Worm (Caenorhabditis elegans) whole organism, late embryonic: Measurements from ENCODE around the gene sec-6.

ENCODE experiments used
- K09A11.1 ChIP-seq: sonication (generic microtip); optimal IDR thresholded peaks from 2 replicates; lab custom pipeline; 2017; ENCODE audit warnings: antibody characterized with exemption, mild to moderate bottlenecking, missing genetic modification characterization, missing compliant biosample characterization; ENCODE audit not compliant: insufficient read depth
- T23F11.4 ChIP-seq: fragments of 200-800 bp; sonication (Bioruptor generic); optimal IDR thresholded peaks from 2 replicates; lab custom pipeline; 2018; ENCODE audit warnings: mild to moderate bottlenecking, missing genetic modification characterization, missing compliant biosample characterization
- Y22D7AL.16 ChIP-seq: sonication (generic microtip); optimal IDR thresholded peaks from 2 replicates; lab custom pipeline; 2016; ENCODE audit warnings: missing genetic modification characterization, missing compliant biosample characterization
- ahr-1 ChIP-seq: sonication (generic microtip); optimal IDR thresholded peaks from 2 replicates; lab custom pipeline; 2016; ENCODE audit warnings: missing genetic modification characterization, missing compliant biosample characterization
- ama-1 ChIP-seq: fragments of 150-350 bp; optimal IDR thresholded peaks from 2 replicates; lab custom pipeline; 2014
- ceh-14 ChIP-seq: sonication (generic microtip); optimal IDR thresholded peaks from 2 replicates; lab custom pipeline; 2016; ENCODE audit warnings: missing genotype, missing genetic modification characterization, missing compliant biosample characterization
- ceh-18 ChIP-seq: sonication (generic microtip); optimal IDR thresholded peaks from 2 replicates; lab custom pipeline; 2016; ENCODE audit warnings: missing genetic modification characterization, missing compliant biosample characterization
- ceh-19 ChIP-seq: fragments of 200-800 bp; sonication (Bioruptor generic); optimal IDR thresholded peaks from 2 replicates; lab custom pipeline; 2018; ENCODE audit warnings: mild to moderate bottlenecking, missing genetic modification characterization, missing compliant biosample characterization
- ceh-2 ChIP-seq: sonication (generic microtip); optimal IDR thresholded peaks from 2 replicates; lab custom pipeline; 2016; ENCODE audit warnings: missing genotype, missing genetic modification characterization, missing compliant biosample characterization
- ceh-24 ChIP-seq: sonication (generic microtip); optimal IDR thresholded peaks from 2 replicates; lab custom pipeline; 2016; ENCODE audit warnings: mild to moderate bottlenecking, missing genetic modification characterization, missing compliant biosample characterization
- ceh-30 ChIP-seq: fragments of 150-350 bp; optimal IDR thresholded peaks from 2 replicates; lab custom pipeline; 2014; ENCODE audit warnings: missing biosample characterization, missing genetic modification characterization
- ceh-31 ChIP-seq: sonication (generic microtip); optimal IDR thresholded peaks from 2 replicates; lab custom pipeline; 2016; ENCODE audit warnings: missing genetic modification characterization, missing compliant biosample characterization
- ceh-34 ChIP-seq: sonication (generic microtip); optimal IDR thresholded peaks from 2 replicates; lab custom pipeline; 2016; ENCODE audit warnings: mild to moderate bottlenecking, missing genetic modification characterization, missing compliant biosample characterization
- ceh-45 ChIP-seq: fragments of 200-800 bp; sonication (Bioruptor generic); IDR thresholded peaks from 2 replicates; pipeline ENCODE4 v1.3.6; 2022; ENCODE audit warnings: missing genetic modification reagents, missing genetic modification characterization, missing compliant biosample characterization
- ceh-9 ChIP-seq: sonication (generic microtip); optimal IDR thresholded peaks from 2 replicates; lab custom pipeline; 2016; ENCODE audit warnings: mild to moderate bottlenecking, missing genetic modification characterization, inconsistent platforms, missing compliant biosample characterization
- dmd-4 ChIP-seq: sonication (generic microtip); optimal IDR thresholded peaks from 2 replicates; lab custom pipeline; 2016; ENCODE audit warnings: borderline replicate concordance, missing genetic modification characterization, missing compliant biosample characterization
- dve-1 ChIP-seq: sonication (generic microtip); optimal IDR thresholded peaks from 2 replicates; lab custom pipeline; 2017; ENCODE audit warnings: antibody characterized with exemption, mild to moderate bottlenecking, missing genetic modification characterization, missing compliant biosample characterization
- elt-2 ChIP-seq: sonication (generic microtip); optimal IDR thresholded peaks from 2 replicates; lab custom pipeline; 2016; ENCODE audit warnings: missing genetic modification reagents, missing genetic modification characterization, missing compliant biosample characterization
- fkh-10 ChIP-seq: fragments of 150-350 bp; optimal IDR thresholded peaks from 2 replicates; lab custom pipeline; 2014; ENCODE audit warnings: missing biosample characterization, missing genetic modification reagents, missing genetic modification characterization
- gmeb-2 ChIP-seq: sonication (generic microtip); optimal IDR thresholded peaks from 2 replicates; lab custom pipeline; 2016; ENCODE audit warnings: missing genetic modification characterization, inconsistent platforms, missing compliant biosample characterization
- hlh-13 ChIP-seq: fragments of 200-800 bp; sonication (Bioruptor generic); optimal IDR thresholded peaks from 2 replicates; lab custom pipeline; 2018; ENCODE audit warnings: mild to moderate bottlenecking, missing genetic modification characterization, missing compliant biosample characterization
- hlh-15 ChIP-seq: sonication (generic microtip); optimal IDR thresholded peaks from 2 replicates; lab custom pipeline; 2016; ENCODE audit warnings: missing genetic modification characterization, missing compliant biosample characterization
- hlh-30 ChIP-seq: sonication (generic microtip); optimal IDR thresholded peaks from 2 replicates; lab custom pipeline; 2017; ENCODE audit warnings: antibody characterized with exemption, missing genetic modification characterization, missing compliant biosample characterization; ENCODE audit not compliant: insufficient read depth
- hlh-6 ChIP-seq: sonication (generic microtip); optimal IDR thresholded peaks from 2 replicates; lab custom pipeline; 2016; ENCODE audit warnings: missing genotype, missing genetic modification characterization, missing compliant biosample characterization
- hlh-8 ChIP-seq: sonication (generic microtip); optimal IDR thresholded peaks from 2 replicates; lab custom pipeline; 2016; ENCODE audit warnings: missing genotype, missing genetic modification characterization, missing compliant biosample characterization
- lin-11 ChIP-seq: fragments of 200-800 bp; sonication (Bioruptor generic); optimal IDR thresholded peaks from 2 replicates; lab custom pipeline; 2018; ENCODE audit warnings: mild to moderate bottlenecking, missing genetic modification characterization, missing compliant biosample characterization
- madf-2 ChIP-seq: sonication (generic microtip); optimal IDR thresholded peaks from 2 replicates; lab custom pipeline; 2017; ENCODE audit warnings: missing genetic modification characterization, missing compliant biosample characterization
- mec-3 ChIP-seq: sonication (generic microtip); optimal IDR thresholded peaks from 2 replicates; lab custom pipeline; 2016; ENCODE audit warnings: borderline replicate concordance, missing genetic modification characterization, missing compliant biosample characterization
- nfya-1 ChIP-seq: sonication (generic microtip); optimal IDR thresholded peaks from 2 replicates; lab custom pipeline; 2017; ENCODE audit warnings: missing genetic modification characterization, mild to moderate bottlenecking, missing compliant biosample characterization, antibody characterized with exemption, moderate library complexity
- nhr-11 ChIP-seq: fragments of 150-350 bp; optimal IDR thresholded peaks from 2 replicates; lab custom pipeline; 2014; ENCODE audit warnings: missing biosample characterization, missing genetic modification characterization
- nhr-232 ChIP-seq: sonication (generic microtip); optimal IDR thresholded peaks from 2 replicates; lab custom pipeline; 2016; ENCODE audit warnings: missing genetic modification characterization, missing compliant biosample characterization
- npax-4 ChIP-seq: sonication (generic microtip); optimal IDR thresholded peaks from 2 replicates; lab custom pipeline; 2016; ENCODE audit warnings: missing genetic modification characterization, missing compliant biosample characterization
- pag-3 ChIP-seq: sonication (generic microtip); optimal IDR thresholded peaks from 2 replicates; lab custom pipeline; 2016; ENCODE audit warnings: missing compliant biosample characterization, missing genetic modification characterization, borderline replicate concordance
- pat-9 ChIP-seq: fragments of 200-800 bp; sonication (Bioruptor generic); optimal IDR thresholded peaks from 2 replicates; lab custom pipeline; 2018; ENCODE audit warnings: mild to moderate bottlenecking, missing genetic modification characterization, moderate library complexity, missing compliant biosample characterization
- pax-1 ChIP-seq: fragments of 150-350 bp; optimal IDR thresholded peaks from 2 replicates; lab custom pipeline; 2014; ENCODE audit warnings: missing biosample characterization, missing genetic modification characterization
- pha-2 ChIP-seq: sonication (generic microtip); optimal IDR thresholded peaks from 2 replicates; lab custom pipeline; 2017; ENCODE audit warnings: mild to moderate bottlenecking, missing genetic modification characterization, missing compliant biosample characterization
- ref-2 ChIP-seq: sonication (generic microtip); optimal IDR thresholded peaks from 2 replicates; lab custom pipeline; 2016; ENCODE audit warnings: missing genetic modification characterization, missing compliant biosample characterization
- sox-2 ChIP-seq: fragments of 200-800 bp; sonication (Bioruptor generic); IDR thresholded peaks from 2 replicates; pipeline ENCODE4 v1.3.6; 2022; ENCODE audit warnings: missing genetic modification reagents, missing genetic modification characterization, missing compliant biosample characterization
- tbx-2 ChIP-seq: sonication (generic microtip); optimal IDR thresholded peaks from 2 replicates; lab custom pipeline; 2016; ENCODE audit warnings: missing genetic modification characterization, missing compliant biosample characterization
- ttx-3 ChIP-seq: sonication (generic microtip); optimal IDR thresholded peaks from 2 replicates; lab custom pipeline; 2016; ENCODE audit warnings: missing genetic modification reagents, missing genetic modification characterization, missing compliant biosample characterization
- unc-86 ChIP-seq: sonication (generic microtip); optimal IDR thresholded peaks from 2 replicates; lab custom pipeline; 2016; ENCODE audit warnings: missing genetic modification characterization, missing compliant biosample characterization

sec-6 gene

DNA sequence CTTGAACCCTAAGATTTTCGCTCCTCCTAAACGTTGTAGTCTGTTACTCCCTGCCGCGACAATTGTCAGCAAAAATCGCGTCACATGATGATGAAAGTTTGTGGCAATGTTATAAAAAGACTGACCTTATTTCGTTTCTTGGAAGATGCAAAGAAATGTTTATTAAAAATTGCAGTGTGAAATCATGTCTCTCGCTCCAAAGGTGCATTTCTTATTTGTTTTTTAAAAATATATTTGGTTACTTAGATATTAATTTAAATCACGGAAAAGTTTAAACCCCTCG is 18.8 kb downstream of the sec-6 start:
- TF ChIP-seq dmd-4 (tag; lab: Kevin White, UChicago) (no peak), gmeb-2 (no peak), hlh-6 (no peak), fkh-10 (GFP tag; lab: Kevin White, UChicago) (no peak), Y22D7AL.16 (no peak), pat-9 (tag; lab: Kevin White, UChicago) (no peak), pag-3 (tag; lab: Kevin White, UChicago) (no peak), mec-3 (tag; lab: Kevin White, UChicago) (no peak), ceh-30 (tag; lab: Kevin White, UChicago) (no peak), elt-2 (tag; lab: Kevin White, UChicago) (no peak), unc-86 (no peak), ceh-19 (GFP tag; lab: Kevin White, UChicago) (no peak), hlh-15 (tag; lab: Kevin White, UChicago) (no peak), npax-4 (tag; lab: Kevin White, UChicago) (no peak), nfya-1 (tag; lab: Kevin White, UChicago) (no peak), pha-2 (no peak)

DNA sequence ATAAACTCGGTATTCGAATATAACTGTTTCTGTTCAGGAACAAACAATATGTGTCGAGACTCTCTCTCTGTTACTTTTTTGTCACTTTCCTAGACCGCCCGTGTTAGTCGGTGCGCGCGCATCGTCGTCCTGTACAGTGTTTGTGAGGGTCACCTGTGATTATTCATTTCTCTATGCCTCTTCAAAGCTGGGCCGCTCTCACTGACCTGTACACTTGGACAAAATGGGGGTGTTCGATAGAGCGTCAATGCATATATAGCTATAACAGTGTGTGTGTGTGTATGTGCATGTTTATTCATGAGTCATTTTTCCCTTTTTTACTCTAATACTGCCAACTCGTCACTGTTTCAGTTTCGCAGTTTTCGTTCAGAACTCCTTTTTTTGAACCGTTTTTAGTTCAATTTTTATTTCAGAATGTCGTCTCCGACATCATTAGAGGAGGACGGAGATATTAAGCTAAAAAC is 20.3 kb downstream of the sec-6 start, which contains the start of gene pkc-3:
Gene pkc-3, plus strand, starts transcription at position 414 of the 464 bp plus-strand sequence.
- TF ChIP-seq dmd-4 (tag; lab: Kevin White, UChicago) (no peak), hlh-13 (GFP tag; lab: Kevin White, UChicago) (no peak), nhr-11 (tag; lab: Kevin White, UChicago) (no peak), hlh-30 (tag; lab: Kevin White, UChicago) (peak; percentile 2), ama-1 (lab: Kevin White, UChicago) (peak; percentile 43), elt-2 (tag; lab: Kevin White, UChicago) (peak; percentile 74), ceh-9 (tag; lab: Kevin White, UChicago) (no peak), hlh-8 (tag; lab: Kevin White, UChicago) (no peak), fkh-10 (GFP tag; lab: Kevin White, UChicago) (no peak), nhr-232 (tag; lab: Kevin White, UChicago) (no peak), ceh-2 (tag; lab: Kevin White, UChicago) (peak; percentile 9), K09A11.1 (tag; lab: Kevin White, UChicago) (no peak), ceh-31 (tag; lab: Kevin White, UChicago) (no peak), ttx-3 (tag; lab: Kevin White, UChicago) (no peak), lin-11 (tag; lab: Kevin White, UChicago) (no peak), T23F11.4 (GFP tag; lab: Kevin White, UChicago) (peak; percentile 26), ceh-14 (tag; lab: Kevin White, UChicago) (no peak), madf-2 (no peak), ceh-18 (no peak), ceh-45 (no peak), sox-2 (GFP tag; lab: Robert Waterston, UW) (no peak), ceh-24 (tag; lab: Kevin White, UChicago) (no peak), tbx-2 (peak; percentile 14), dve-1 (tag; lab: Kevin White, UChicago) (peak; percentile 4), gmeb-2 (no peak), ref-2 (tag; lab: Kevin White, UChicago) (no peak), ceh-19 (GFP tag; lab: Kevin White, UChicago) (no peak), ceh-34 (no peak), pag-3 (tag; lab: Kevin White, UChicago) (no peak), nfya-1 (tag; lab: Kevin White, UChicago) (peak; percentile 34), hlh-6 (no peak), ahr-1 (tag; lab: Kevin White, UChicago) (no peak), pax-1 (tag; lab: Kevin White, UChicago) (peak; percentile 26)
